Worm (Caenorhabditis elegans) whole organism, L1 larva: ENCODE results near the gene Y32H12A.8.

ENCODE experiments used
- ama-1 ChIP-seq: fragments of 150-350 bp; optimal IDR thresholded peaks from 2 replicates; lab custom pipeline; 2014
- skn-1 ChIP-seq: fragments of 150-350 bp; optimal IDR thresholded peaks from 2 replicates; lab custom pipeline; 2014; ENCODE audit warnings: missing biosample characterization, missing genetic modification characterization

- no peak for TF ChIP-seq skn-1 (tag; lab: Kevin White, UChicago)
- TF ChIP-seq ama-1 (lab: Kevin White, UChicago), result no peak
Measured at ce11 chrIII:5375001-5375532, 30.8 kb downstream of the Y32H12A.8 start.
